Worm (Caenorhabditis elegans): ENCODE results near the gene T22F3.8.
"Not testable (repeated sequence)": the region's sequence is repeated elsewhere in the genome, so short reads cannot be mapped to it uniquely, and the experiment has no call there.

T22F3.8 gene

DNA sequence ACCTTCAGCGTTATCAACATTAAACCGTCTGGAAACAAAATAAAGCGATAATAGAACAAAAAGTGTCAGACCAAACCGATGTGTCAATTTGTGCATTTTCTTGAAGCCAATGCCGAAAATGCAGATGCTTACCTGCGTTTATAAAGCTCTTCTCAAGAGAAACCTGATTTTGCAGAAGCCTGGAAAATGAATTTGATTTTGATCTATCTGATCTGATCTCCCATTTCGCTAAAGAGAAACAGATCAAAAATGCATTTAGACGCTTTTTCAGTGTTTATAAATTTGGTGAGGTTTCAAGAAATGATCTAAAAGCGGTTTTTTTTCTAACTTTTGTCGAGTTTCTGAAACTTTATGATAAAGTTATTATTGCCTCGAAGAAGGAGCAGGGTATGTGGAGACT lies 42.4 kb downstream of the T22F3.8 start, which contains the start of gene T24A6.16:
Gene T24A6.16, minus strand, starts transcription at position 101 of the 400 bp plus-strand sequence.
- not testable (repeated sequence) for TF ChIP-seq bed-1 (GFP tag; IDR thresholded peaks at IDR 0.05); egl-44 (GFP tag; IDR thresholded peaks at IDR 0.05); lin-35 (GFP tag; optimal IDR thresholded peaks at IDR 0.05)

DNA sequence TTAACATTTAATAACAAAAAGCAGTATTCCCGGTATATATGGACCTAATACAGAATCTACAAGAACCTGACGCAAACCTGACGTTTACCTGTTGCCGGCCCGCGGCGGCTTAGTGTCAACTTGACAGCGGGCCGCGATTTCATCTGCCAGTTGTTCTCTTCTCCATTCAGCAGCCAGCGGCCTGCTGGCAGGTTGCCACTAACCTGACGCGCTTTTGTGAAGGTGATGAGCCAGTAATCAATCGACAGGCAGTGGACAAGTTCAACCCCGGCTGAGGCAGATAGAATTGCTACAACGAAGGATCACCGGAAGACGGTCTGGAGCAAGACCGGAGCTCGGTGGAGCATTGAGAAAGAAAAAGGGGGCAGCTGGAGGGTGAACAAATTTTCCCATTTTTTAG lies 45.5 kb downstream of the T22F3.8 start:
- peak; percentile 52; the same call in 1 of the 2 replicates for TF ChIP-seq hsf-1 (GFP tag; IDR thresholded peaks at IDR 0.05)

ce11 chrV:3558744-3559143 lies 46.5 kb downstream of the T22F3.8 start, which contains the start of gene T24A6.1:
Gene T24A6.1, plus strand, starts transcription at chrV:3559044.
- not testable (repeated sequence) for TF ChIP-seq akir-1 (GFP tag; optimal IDR thresholded peaks at IDR 0.05); B0336.3 (GFP tag; IDR thresholded peaks at IDR 0.05); somi-1 (GFP tag; optimal IDR thresholded peaks at IDR 0.05)

ce11 chrV:3557422-3557821 lies 47.8 kb downstream of the T22F3.8 start, which contains the start of gene grl-31:
Gene grl-31, minus strand, starts transcription at chrV:3557778.
- TF ChIP-seq sptf-2 (GFP tag; optimal IDR thresholded peaks at IDR 0.05) (no peak), ztf-6 (GFP tag; IDR thresholded peaks at IDR 0.05) (no peak), cebp-1 (GFP tag; IDR thresholded peaks at IDR 0.05) (no peak), cebp-1 (tag; optimal IDR thresholded peaks at IDR 0.05) (no peak), zfh-2 (GFP tag; conservative IDR thresholded peaks at IDR 0.05) (peak; percentile 59), pbrm-1 (GFP tag; IDR thresholded peaks at IDR 0.05) (no peak)

ce11 chrV:3555986-3556385 lies 49.2 kb downstream of the T22F3.8 start, which contains the start of gene grl-30:
Gene grl-30, plus strand, starts transcription at chrV:3556286.
- TF ChIP-seq mxl-1 (tag; optimal IDR thresholded peaks at IDR 0.05) (no peak), ZK185.1 (tag; optimal IDR thresholded peaks at IDR 0.05; ENCODE audit: poor library complexity, severe bottlenecking) (no peak), madf-10 (tag; optimal IDR thresholded peaks at IDR 0.05) (no peak), bed-1 (GFP tag; IDR thresholded peaks at IDR 0.05) (no peak), tlf-1 (GFP tag; optimal IDR thresholded peaks at IDR 0.05) (no peak)

- TF ChIP-seq zfh-2 (GFP tag; conservative IDR thresholded peaks at IDR 0.05) (peak; percentile 85), F22D6.2 (tag; optimal IDR thresholded peaks at IDR 0.05) (no peak), egrh-3 (GFP tag; IDR thresholded peaks at IDR 0.05) (peak; percentile 74; the same call in 1 of the 2 replicates), ceh-27 (GFP tag; optimal IDR thresholded peaks at IDR 0.05) (no peak)
Measured at ce11 chrV:3554869-3555268, 50.4 kb downstream of the T22F3.8 start, which contains the start of gene grl-29. Gene grl-29, minus strand, starts transcription at chrV:3555236.

ce11 chrV:3552740-3553469 lies 52.3 kb downstream of the T22F3.8 start, which contains the start of gene T24A6.20:
Gene T24A6.20, plus strand, starts transcription at chrV:3553134.
- TF ChIP-seq T07F8.4 (tag; optimal IDR thresholded peaks at IDR 0.05) = no peak
- no peak for TF ChIP-seq xnd-1 (tag; optimal IDR thresholded peaks at IDR 0.05)
- no peak for TF ChIP-seq hsf-1 (GFP tag; IDR thresholded peaks at IDR 0.05)
- TF ChIP-seq nhr-80 (tag; optimal IDR thresholded peaks at IDR 0.05) = peak; percentile 56
- no peak for TF ChIP-seq ama-1 (optimal IDR thresholded peaks at IDR 0.05)
- no peak for TF ChIP-seq ama-1 (GFP tag; optimal IDR thresholded peaks at IDR 0.05)
- no peak for TF ChIP-seq snpc-4 (GFP tag; optimal IDR thresholded peaks at IDR 0.05)
- TF ChIP-seq snpc-4 (tag; optimal IDR thresholded peaks at IDR 0.05) = no peak
- TF ChIP-seq bed-2 (GFP tag; IDR thresholded peaks at IDR 0.05) = no peak

Measured in whole organism, young adult.